Fruit fly (Drosophila melanogaster) whole organism, embryonic: ENCODE measurements around the gene RpL6.

Source experiments
- Blimp-1 ChIP-seq: fragments of 200-800 bp; sonication (Bioruptor generic); optimal IDR thresholded peaks from 3 replicates; lab custom pipeline; 2018; ENCODE audit warnings: missing biosample characterization, missing genetic modification characterization, mild to moderate bottlenecking, moderate library complexity, missing genetic modification reagents
- CG10274 ChIP-seq: fragments of 200-800 bp; sonication (Bioruptor generic); optimal IDR thresholded peaks from 3 replicates; lab custom pipeline; 2017; ENCODE audit warnings: missing biosample characterization, mild to moderate bottlenecking, missing genetic modification characterization
- CG10321 ChIP-seq: fragments of 200-800 bp; sonication (Bioruptor generic); IDR thresholded peaks from 2 replicates; pipeline ENCODE4 v1.3.6; 2022; ENCODE audit warnings: missing biosample characterization, missing genetic modification characterization
- CG11093 ChIP-seq: fragments of 200-800 bp; sonication (Bioruptor generic); IDR thresholded peaks from 3 replicates; pipeline ENCODE4 v1.3.6; 2022; ENCODE audit warnings: missing biosample characterization, missing genetic modification characterization
- CG14014 ChIP-seq: fragments of 200-800 bp; sonication (Bioruptor generic); IDR thresholded peaks from 2 replicates; pipeline ENCODE4 v1.3.6; 2022; ENCODE audit warnings: missing biosample characterization, missing genetic modification characterization
- CG14667 ChIP-seq: fragments of 200-800 bp; sonication (Bioruptor generic); IDR thresholded peaks from 2 replicates; pipeline ENCODE4 v1.3.6; 2022; ENCODE audit warnings: missing biosample characterization, missing genetic modification characterization
- CG15011 ChIP-seq: fragments of 200-800 bp; sonication (Bioruptor generic); optimal IDR thresholded peaks from 3 replicates; lab custom pipeline; 2018; ENCODE audit warnings: missing biosample characterization, mild to moderate bottlenecking, missing genetic modification characterization
- CG15269 ChIP-seq: fragments of 200-800 bp; sonication (Bioruptor generic); optimal IDR thresholded peaks from 2 replicates; lab custom pipeline; 2018; ENCODE audit warnings: missing biosample characterization, mild to moderate bottlenecking, missing genetic modification characterization, moderate library complexity
- CG16815 ChIP-seq: fragments of 200-800 bp; sonication (Bioruptor generic); optimal IDR thresholded peaks from 3 replicates; lab custom pipeline; 2017; ENCODE audit warnings: missing biosample characterization, mild to moderate bottlenecking, missing genetic modification characterization
- CG17829 ChIP-seq: fragments of 200-800 bp; optimal IDR thresholded peaks from 2 replicates; lab custom pipeline; 2019; ENCODE audit warnings: missing biosample characterization, mild to moderate bottlenecking, missing genetic modification characterization, moderate library complexity
- CG18764 ChIP-seq: fragments of 200-800 bp; sonication (Bioruptor generic); optimal IDR thresholded peaks from 3 replicates; lab custom pipeline; 2016; ENCODE audit warnings: missing biosample characterization, missing genetic modification characterization
- CG2678 ChIP-seq: fragments of 200-800 bp; sonication (Bioruptor generic); optimal IDR thresholded peaks from 3 replicates; lab custom pipeline; 2019; ENCODE audit warnings: missing biosample characterization, mild to moderate bottlenecking, missing genetic modification characterization, moderate library complexity
- CG3065 ChIP-seq: fragments of 200-800 bp; sonication (Bioruptor generic); optimal IDR thresholded peaks from 2 replicates; lab custom pipeline; 2016; ENCODE audit warnings: missing biosample characterization, missing genetic modification characterization
- CG34422 ChIP-seq: fragments of 200-800 bp; sonication (Bioruptor generic); IDR thresholded peaks from 3 replicates; pipeline ENCODE4 v1.3.6; 2022; ENCODE audit warnings: missing biosample characterization, missing genetic modification characterization
- CG3995 ChIP-seq: fragments of 200-800 bp; sonication (Bioruptor generic); optimal IDR thresholded peaks from 3 replicates; lab custom pipeline; 2016; ENCODE audit warnings: missing biosample characterization, missing genetic modification characterization
- CG7786 ChIP-seq: fragments of 200-800 bp; sonication (Bioruptor generic); optimal IDR thresholded peaks from 2 replicates; lab custom pipeline; 2016; ENCODE audit warnings: missing biosample characterization, missing genetic modification characterization
- CG7839 ChIP-seq: fragments of 200-800 bp; sonication (Bioruptor generic); optimal IDR thresholded peaks from 3 replicates; lab custom pipeline; 2018; ENCODE audit warnings: missing biosample characterization, mild to moderate bottlenecking, missing genetic modification characterization, moderate library complexity
- CG7987 ChIP-seq: fragments of 200-800 bp; sonication (Bioruptor generic); optimal IDR thresholded peaks from 2 replicates; lab custom pipeline; 2018; ENCODE audit warnings: missing biosample characterization, mild to moderate bottlenecking, missing genetic modification characterization, moderate library complexity
- CG8359 ChIP-seq: fragments of 200-800 bp; sonication (Bioruptor generic); optimal IDR thresholded peaks from 2 replicates; lab custom pipeline; 2017; ENCODE audit warnings: missing biosample characterization, mild to moderate bottlenecking, missing genetic modification characterization, borderline replicate concordance
- CG9609 ChIP-seq: fragments of 200-800 bp; sonication (Bioruptor generic); optimal IDR thresholded peaks from 3 replicates; lab custom pipeline; 2016; ENCODE audit warnings: missing biosample characterization, missing genetic modification characterization
- CTCF ChIP-seq: fragments of 200-800 bp; sonication (Bioruptor generic); optimal IDR thresholded peaks from 2 replicates; lab custom pipeline; 2017; ENCODE audit warnings: missing biosample characterization, mild to moderate bottlenecking, missing genetic modification characterization, moderate library complexity
- CoRest ChIP-seq: fragments of 200-800 bp; sonication (Bioruptor generic); optimal IDR thresholded peaks from 3 replicates; lab custom pipeline; 2018; ENCODE audit warnings: missing biosample characterization, mild to moderate bottlenecking, missing genetic modification characterization, moderate library complexity
- D19B ChIP-seq: fragments of 200-800 bp; sonication (Bioruptor generic); optimal IDR thresholded peaks from 2 replicates; lab custom pipeline; 2017; ENCODE audit warnings: missing biosample characterization, mild to moderate bottlenecking, missing genetic modification characterization
- Dip3 ChIP-seq: fragments of 200-800 bp; sonication (Bioruptor generic); optimal IDR thresholded peaks from 3 replicates; lab custom pipeline; 2016; ENCODE audit warnings: missing biosample characterization, missing genetic modification characterization
- Dll ChIP-seq: fragments of 200-800 bp; sonication (Bioruptor generic); IDR thresholded peaks from 4 replicates; pipeline ENCODE4 v1.3.6; 2022; ENCODE audit warnings: missing biosample characterization, missing genetic modification characterization; ENCODE audit not compliant: partially characterized antibody
- Elba2 ChIP-seq: fragments of 200-800 bp; sonication (Bioruptor generic); optimal IDR thresholded peaks from 3 replicates; lab custom pipeline; 2016; ENCODE audit warnings: missing biosample characterization, missing genetic modification characterization
- Ets97D ChIP-seq: fragments of 200-800 bp; sonication (Bioruptor generic); optimal IDR thresholded peaks from 3 replicates; lab custom pipeline; 2016; ENCODE audit warnings: missing biosample characterization, missing genetic modification characterization
- Hmx ChIP-seq: fragments of 200-800 bp; sonication (Bioruptor generic); optimal IDR thresholded peaks from 2 replicates; lab custom pipeline; 2016; ENCODE audit warnings: missing biosample characterization, missing genetic modification characterization
- Hr39 ChIP-seq: fragments of >200 bp; optimal IDR thresholded peaks from 2 replicates; lab custom pipeline; 2017
- Mes4 ChIP-seq: fragments of 200-800 bp; sonication (Bioruptor generic); optimal IDR thresholded peaks from 2 replicates; lab custom pipeline; 2016; ENCODE audit warnings: missing biosample characterization, missing genetic modification characterization
- NC2β ChIP-seq: fragments of 200-800 bp; sonication (Bioruptor generic); optimal IDR thresholded peaks from 2 replicates; lab custom pipeline; 2016; ENCODE audit warnings: missing biosample characterization, missing genetic modification characterization
- Nf-YC ChIP-seq: fragments of 200-800 bp; optimal IDR thresholded peaks from 3 replicates; lab custom pipeline; 2019; ENCODE audit warnings: missing biosample characterization, mild to moderate bottlenecking, missing genetic modification characterization, moderate library complexity
- PHDP ChIP-seq: fragments of 200-800 bp; sonication (Bioruptor generic); optimal IDR thresholded peaks from 3 replicates; lab custom pipeline; 2018; ENCODE audit warnings: missing biosample characterization, mild to moderate bottlenecking, missing genetic modification characterization, moderate library complexity
- Scr ChIP-seq: fragments of 200-800 bp; sonication (Bioruptor generic); IDR thresholded peaks from 2 replicates; pipeline ENCODE4 v1.3.6; 2022; ENCODE audit warnings: missing biosample characterization, missing genetic modification characterization; ENCODE audit not compliant: partially characterized antibody
- Trl ChIP-seq, 3 experiments: fragments of >200 bp in 2 of 3; fragments of 200-800 bp in 1 of 3; sonication (Bioruptor generic) in 1 of 3; optimal IDR thresholded peaks; 2 replicates in 1 of 3; 3 replicates in 2 of 3; lab custom pipeline; 2016 to 2017; ENCODE audit warnings: missing biosample characterization in 1 of 3, missing genetic modification characterization in 1 of 3
- bcd ChIP-seq: fragments of 200-800 bp; sonication (Bioruptor generic); optimal IDR thresholded peaks from 2 replicates; lab custom pipeline; 2017; ENCODE audit warnings: missing biosample characterization, mild to moderate bottlenecking, missing genetic modification characterization
- disco-r ChIP-seq: fragments of 200-800 bp; sonication (Bioruptor generic); optimal IDR thresholded peaks from 2 replicates; lab custom pipeline; 2016; ENCODE audit warnings: missing biosample characterization, missing genetic modification characterization
- dysf ChIP-seq: fragments of 200-800 bp; sonication (Bioruptor generic); IDR thresholded peaks from 3 replicates; pipeline ENCODE4 v1.3.6; 2022; ENCODE audit warnings: missing biosample characterization, missing genetic modification characterization
- fu2 ChIP-seq: fragments of 200-800 bp; sonication (Bioruptor generic); optimal IDR thresholded peaks from 2 replicates; lab custom pipeline; 2016; ENCODE audit warnings: missing biosample characterization, missing genetic modification characterization
- gro ChIP-seq: fragments of 200-800 bp; sonication (Bioruptor generic); optimal IDR thresholded peaks from 2 replicates; lab custom pipeline; 2016; ENCODE audit warnings: missing biosample characterization, missing genetic modification characterization
- lmd ChIP-seq: fragments of 200-800 bp; sonication (Bioruptor generic); IDR thresholded peaks from 2 replicates; pipeline ENCODE4 v1.3.6; 2022; ENCODE audit warnings: missing biosample characterization, missing genetic modification characterization
- nmo ChIP-seq: fragments of 200-800 bp; sonication (Bioruptor generic); optimal IDR thresholded peaks from 2 replicates; lab custom pipeline; 2018; ENCODE audit warnings: missing biosample characterization, mild to moderate bottlenecking, missing genetic modification characterization, moderate library complexity
- otp ChIP-seq: fragments of 200-800 bp; sonication (Bioruptor generic); IDR thresholded peaks from 3 replicates; pipeline ENCODE4, ENCODE4 v1.3.6; 2022; ENCODE audit warnings: missing biosample characterization, missing genetic modification characterization
- pita ChIP-seq: fragments of 200-800 bp; sonication (Bioruptor generic); optimal IDR thresholded peaks from 2 replicates; lab custom pipeline; 2017; ENCODE audit warnings: missing biosample characterization, mild to moderate bottlenecking, missing genetic modification characterization
- pzg ChIP-seq: fragments of 200-800 bp; sonication (Bioruptor generic); optimal IDR thresholded peaks from 3 replicates; lab custom pipeline; 2018; ENCODE audit warnings: missing biosample characterization, mild to moderate bottlenecking, missing genetic modification characterization, moderate library complexity
- rib ChIP-seq: fragments of 200-800 bp; sonication (Bioruptor generic); IDR thresholded peaks from 2 replicates; pipeline ENCODE4 v1.3.6; 2022; ENCODE audit warnings: missing biosample characterization, missing genetic modification characterization
- sima ChIP-seq: fragments of 200-800 bp; sonication (Bioruptor generic); optimal IDR thresholded peaks from 2 replicates; lab custom pipeline; 2016; ENCODE audit warnings: missing biosample characterization, missing genetic modification characterization
- toy ChIP-seq: fragments of 200-800 bp; sonication (Bioruptor generic); IDR thresholded peaks from 2 replicates; pipeline ENCODE4 v1.3.6; 2022; ENCODE audit warnings: missing biosample characterization, missing genetic modification characterization
- vfl ChIP-seq: fragments of 200-800 bp; sonication (Bioruptor generic); optimal IDR thresholded peaks from 2 replicates; lab custom pipeline; 2016; ENCODE audit warnings: missing biosample characterization, missing genetic modification characterization
- zfh2 ChIP-seq: fragments of 200-800 bp; sonication (Bioruptor generic); optimal IDR thresholded peaks from 2 replicates; lab custom pipeline; 2016; ENCODE audit warnings: missing biosample characterization, missing genetic modification characterization

Gene RpL6

DNA sequence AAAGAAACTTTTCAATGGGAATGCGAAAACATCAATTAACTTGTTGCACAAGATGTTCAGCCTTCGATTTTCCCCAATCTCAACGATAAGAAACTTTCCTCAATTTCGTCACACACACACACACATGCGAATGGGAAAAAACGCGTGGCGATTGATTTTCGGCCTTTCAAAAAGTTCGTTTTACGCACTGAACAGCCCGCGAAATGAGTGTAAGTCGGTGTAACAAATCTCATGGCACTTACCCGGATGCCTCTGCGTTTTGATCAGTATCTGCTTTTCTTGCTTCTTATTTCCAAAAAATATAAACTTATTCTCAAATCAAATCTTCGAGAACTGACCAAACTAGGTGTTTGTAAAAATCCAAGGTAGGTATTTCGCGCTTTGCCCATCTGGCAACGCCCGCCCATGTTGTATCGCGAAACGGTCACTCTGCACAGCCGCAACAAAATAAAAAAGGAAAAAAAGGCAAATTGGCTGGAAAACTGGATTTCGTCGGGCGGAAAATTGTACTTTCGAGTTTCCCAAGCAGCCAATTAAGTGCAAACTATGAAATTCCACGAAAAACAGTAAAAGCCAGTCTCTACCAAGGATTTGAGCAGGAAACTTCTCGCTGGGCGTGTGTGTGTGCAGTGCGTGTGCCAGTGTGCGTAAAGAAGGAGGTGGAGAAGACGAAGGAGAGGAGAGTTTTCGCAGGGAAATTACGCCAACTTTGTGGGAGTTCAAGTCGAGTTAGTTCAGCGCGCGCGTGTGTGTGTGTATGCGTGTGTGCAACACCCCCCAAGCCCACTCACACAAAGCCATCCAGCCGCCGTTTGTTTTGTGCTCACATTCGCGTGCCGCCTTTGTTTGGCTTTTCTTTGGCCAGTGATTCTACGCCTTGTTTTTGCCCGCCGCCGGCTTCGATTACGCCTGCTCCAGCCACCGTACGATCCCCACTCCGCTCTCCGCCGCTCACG, 14.9 kb upstream of the RpL6 start, which contains the start of gene Med (continued):
- TF ChIP-seq CG18764 (GFP tag; lab: Kevin White, UChicago) = no peak
- TF ChIP-seq CG3995 (GFP tag; lab: Kevin White, UChicago) = no peak
- TF ChIP-seq zfh2 (GFP tag; lab: Kevin White, UChicago) = no peak
- no peak for TF ChIP-seq CG7839
- no peak for TF ChIP-seq Scr
- TF ChIP-seq fu2 (GFP tag; lab: Kevin White, UChicago) = no peak
- TF ChIP-seq CG15269 = no peak
- TF ChIP-seq gro (GFP tag; lab: Kevin White, UChicago) = peak; percentile 31
- TF ChIP-seq disco-r (GFP tag; lab: Kevin White, UChicago) = no peak
- TF ChIP-seq sima = no peak
- no peak for TF ChIP-seq Dll (GFP tag; lab: Robert Waterston, UW)
- TF ChIP-seq D19B = no peak
- TF ChIP-seq Blimp-1 = no peak
- peak; percentile 72 for TF ChIP-seq Ets97D
- peak; percentile 44 for TF ChIP-seq nmo (GFP tag; lab: Kevin White, UChicago)
- TF ChIP-seq Nf-YC (tag; lab: Kevin White, UChicago) = peak; percentile 41
- TF ChIP-seq otp (GFP tag; lab: Robert Waterston, UW) = no peak
- TF ChIP-seq lmd = no peak
- no peak for TF ChIP-seq Mes4
- TF ChIP-seq Trl (optimal IDR thresholded peaks at IDR 0.05; lab: Kevin White, UChicago) = peak in 1 of 2 experiments; percentile 4
- TF ChIP-seq Trl (GFP tag; optimal IDR thresholded peaks at IDR 0.05; lab: Kevin White, UChicago) = no peak
- TF ChIP-seq pzg (GFP tag; lab: Kevin White, UChicago) = peak; percentile 89
- no peak for TF ChIP-seq dysf (GFP tag; lab: Robert Waterston, UW)
- TF ChIP-seq Dip3 (GFP tag; lab: Kevin White, UChicago) = no peak
- TF ChIP-seq toy (GFP tag; lab: Robert Waterston, UW) = no peak
- TF ChIP-seq CG9609 (GFP tag; lab: Kevin White, UChicago) = no peak
- no peak for TF ChIP-seq PHDP
- TF ChIP-seq CG2678 (tag; lab: Kevin White, UChicago) = no peak
- no peak for TF ChIP-seq bcd (GFP tag; lab: Kevin White, UChicago)
- TF ChIP-seq CG14014 (GFP tag; lab: Robert Waterston, UW) = no peak
- no peak for TF ChIP-seq CG34422
- peak; percentile 9 for TF ChIP-seq CG8359 (GFP tag; lab: Kevin White, UChicago)
- TF ChIP-seq pita (GFP tag; lab: Kevin White, UChicago) = no peak
- TF ChIP-seq CG3065 = no peak
- TF ChIP-seq CG10321 (GFP tag; lab: Robert Waterston, UW) = no peak
- no peak for TF ChIP-seq CG7987 (GFP tag; lab: Kevin White, UChicago)
- TF ChIP-seq vfl (GFP tag; lab: Kevin White, UChicago) = no peak
- TF ChIP-seq NC2β (GFP tag; lab: Kevin White, UChicago) = no peak
- TF ChIP-seq CG14667 (GFP tag; lab: Robert Waterston, UW) = no peak
- no peak for TF ChIP-seq rib (GFP tag; lab: Robert Waterston, UW)
- no peak for TF ChIP-seq CG10274 (GFP tag; lab: Kevin White, UChicago)
- no peak for TF ChIP-seq Hmx (GFP tag; lab: Kevin White, UChicago)
- TF ChIP-seq CG16815 = no peak
- peak; percentile 4 for TF ChIP-seq CTCF (GFP tag; lab: Kevin White, UChicago)
- TF ChIP-seq Elba2 = peak; percentile 76
- no peak for TF ChIP-seq Hr39 (lab: Kevin White, UChicago)
- TF ChIP-seq CG7786 (GFP tag; lab: Kevin White, UChicago) = no peak
- TF ChIP-seq CG11093 = no peak
- TF ChIP-seq CG15011 = no peak
- TF ChIP-seq CoRest (tag; lab: Kevin White, UChicago) = peak; percentile 48
- peak; percentile 31 for TF ChIP-seq CG17829
